Worm (Caenorhabditis elegans): ENCODE measurements around the gene M117.1.

- TF ChIP-seq mep-1 (tag; optimal IDR thresholded peaks at IDR 0.05) = no peak
- TF ChIP-seq hlh-1 (tag; optimal IDR thresholded peaks at IDR 0.05) = no peak
- TF ChIP-seq unc-39 (tag; optimal IDR thresholded peaks at IDR 0.05) = no peak
- no peak for TF ChIP-seq ztf-11 (tag; optimal IDR thresholded peaks at IDR 0.05)
These were observed 21.6 kb upstream of the M117.1 start, which contains the start of gene H01G02.3 for ce11 chrIV:11792495-11792894.
